Worm (Caenorhabditis elegans) whole organism, L1 larva: ENCODE data around the gene col-173.
A peak's percentile ranks its signal among the peaks of the same experiment; 100 is the strongest.

ENCODE experiments used
- C16A3.4 ChIP-seq: fragments of 150-350 bp; optimal IDR thresholded peaks from 2 replicates; lab custom pipeline; 2014; ENCODE audit warnings: missing biosample characterization, missing genetic modification characterization
- C34B4.2 ChIP-seq: sonication (generic microtip); optimal IDR thresholded peaks from 2 replicates; lab custom pipeline; 2017; ENCODE audit warnings: mild to moderate bottlenecking, missing genetic modification characterization, missing compliant biosample characterization
- Y116A8C.19 ChIP-seq: sonication (generic microtip); optimal IDR thresholded peaks from 2 replicates; lab custom pipeline; 2016; ENCODE audit warnings: missing compliant biosample characterization, missing genetic modification characterization, borderline replicate concordance
- aha-1 ChIP-seq: fragments of 150-350 bp; optimal IDR thresholded peaks from 2 replicates; lab custom pipeline; 2014; ENCODE audit warnings: missing biosample characterization, missing genetic modification characterization
- aly-2 ChIP-seq: fragments of 150-350 bp; optimal IDR thresholded peaks from 2 replicates; lab custom pipeline; 2014; ENCODE audit warnings: missing biosample characterization, missing genetic modification characterization
- ama-1 ChIP-seq: fragments of 150-350 bp; optimal IDR thresholded peaks from 2 replicates; lab custom pipeline; 2014
- blmp-1 ChIP-seq: fragments of 150-350 bp; optimal IDR thresholded peaks from 2 replicates; lab custom pipeline; 2014; ENCODE audit warnings: missing biosample characterization, missing genetic modification characterization
- ceh-63 ChIP-seq: fragments of 200-800 bp; sonication (Bioruptor generic); optimal IDR thresholded peaks from 2 replicates; lab custom pipeline; 2018; ENCODE audit warnings: mild to moderate bottlenecking, missing genetic modification characterization, missing compliant biosample characterization
- ceh-8 ChIP-seq: fragments of 200-800 bp; sonication (Bioruptor generic); optimal IDR thresholded peaks from 2 replicates; lab custom pipeline; 2018; ENCODE audit warnings: mild to moderate bottlenecking, missing genetic modification characterization, moderate library complexity, missing compliant biosample characterization
- ceh-82 ChIP-seq, 3 experiments: fragments of 150-350 bp in 1 of 3; sonication (generic microtip) in 2 of 3; optimal IDR thresholded peaks; 2 replicates each; lab custom pipeline; 2014 to 2017; ENCODE audit warnings: missing biosample characterization in 3 of 3, missing genetic modification characterization in 3 of 3
- ceh-90 ChIP-seq: sonication (generic microtip); optimal IDR thresholded peaks from 2 replicates; lab custom pipeline; 2016; ENCODE audit warnings: missing genetic modification characterization, missing compliant biosample characterization
- dpl-1 ChIP-seq, 3 experiments: fragments of 150-350 bp in 2 of 3; sonication (generic microtip) in 1 of 3; optimal IDR thresholded peaks; 2 replicates each; lab custom pipeline; 2014 to 2017; ENCODE audit warnings: missing biosample characterization in 3 of 3, missing genetic modification characterization in 3 of 3, missing genetic modification reagents in 3 of 3
- dsc-1 ChIP-seq: sonication (generic microtip); optimal IDR thresholded peaks from 2 replicates; lab custom pipeline; 2016; ENCODE audit warnings: mild to moderate bottlenecking, missing genetic modification characterization, missing compliant biosample characterization
- egl-27 ChIP-seq, 2 experiments: fragments of 150-350 bp in 1 of 2; sonication (generic microtip); optimal IDR thresholded peaks; 3 replicates each; lab custom pipeline; 2017 to 2018; ENCODE audit warnings: missing biosample characterization in 2 of 2, missing genetic modification characterization in 2 of 2, missing genetic modification reagents in 2 of 2
- ets-5 ChIP-seq: fragments of 200-800 bp; sonication (Bioruptor generic); IDR thresholded peaks from 2 replicates; pipeline ENCODE4 v1.3.6; 2022; ENCODE audit warnings: missing genetic modification characterization, missing compliant biosample characterization
- fkh-4 ChIP-seq: sonication (generic microtip); optimal IDR thresholded peaks from 2 replicates; lab custom pipeline; 2016; ENCODE audit warnings: missing compliant biosample characterization, missing genetic modification characterization, borderline replicate concordance
- fkh-8 ChIP-seq: sonication (generic microtip); optimal IDR thresholded peaks from 2 replicates; lab custom pipeline; 2016; ENCODE audit warnings: mild to moderate bottlenecking, missing genetic modification characterization, missing compliant biosample characterization
- fos-1 ChIP-seq: fragments of 150-350 bp; optimal IDR thresholded peaks from 2 replicates; lab custom pipeline; 2014; ENCODE audit warnings: missing biosample characterization, missing genetic modification characterization
- grh-1 ChIP-seq: fragments of 200-800 bp; sonication (Bioruptor generic); IDR thresholded peaks from 2 replicates; pipeline ENCODE4 v1.3.6; 2022; ENCODE audit warnings: missing genetic modification reagents, missing genetic modification characterization, missing compliant biosample characterization
- hlh-4 ChIP-seq: sonication (generic microtip); optimal IDR thresholded peaks from 2 replicates; lab custom pipeline; 2016; ENCODE audit warnings: mild to moderate bottlenecking, missing genetic modification characterization, missing compliant biosample characterization
- hpl-2 ChIP-seq: fragments of 150-350 bp; optimal IDR thresholded peaks from 2 replicates; lab custom pipeline; 2014; ENCODE audit warnings: missing biosample characterization, missing genetic modification reagents, missing genetic modification characterization
- jun-1 ChIP-seq: fragments of 150-350 bp; optimal IDR thresholded peaks from 2 replicates; lab custom pipeline; 2014; ENCODE audit warnings: missing biosample characterization, missing genetic modification reagents, missing genetic modification characterization
- lin-14 ChIP-seq: fragments of 200-800 bp; sonication (Bioruptor generic); optimal IDR thresholded peaks from 2 replicates; lab custom pipeline; 2018; ENCODE audit warnings: mild to moderate bottlenecking, missing genetic modification characterization, moderate library complexity, missing compliant biosample characterization
- lin-15B ChIP-seq: fragments of 150-350 bp; sonication (generic microtip); optimal IDR thresholded peaks from 3 replicates; lab custom pipeline; 2014; ENCODE audit warnings: missing biosample characterization, missing genetic modification characterization
- lin-35 ChIP-seq, 2 experiments: fragments of 150-350 bp; optimal IDR thresholded peaks; 2 replicates each; lab custom pipeline; 2014; ENCODE audit warnings: missing biosample characterization in 2 of 2, missing genetic modification characterization in 2 of 2, missing genetic modification reagents in 2 of 2
- lin-39 ChIP-seq: fragments of 150-350 bp; optimal IDR thresholded peaks from 2 replicates; lab custom pipeline; 2014; ENCODE audit warnings: missing biosample characterization, missing genetic modification reagents, missing genetic modification characterization
- lir-3 ChIP-seq: sonication (generic microtip); optimal IDR thresholded peaks from 2 replicates; lab custom pipeline; 2016; ENCODE audit warnings: mild to moderate bottlenecking, missing genetic modification characterization, moderate library complexity, missing compliant biosample characterization; ENCODE audit not compliant: poor library complexity
- lsy-2 ChIP-seq, 2 experiments: fragments of 150-350 bp; optimal IDR thresholded peaks; 2 replicates each; lab custom pipeline; 2014; ENCODE audit warnings: missing biosample characterization in 2 of 2, missing genetic modification characterization in 2 of 2
- mab-9 ChIP-seq: fragments of 200-800 bp; sonication (Bioruptor generic); IDR thresholded peaks from 2 replicates; pipeline ENCODE4 v1.3.6; 2022; ENCODE audit warnings: missing genetic modification reagents, missing genetic modification characterization, missing compliant biosample characterization
- mdl-1 ChIP-seq, 2 experiments: fragments of 150-350 bp; optimal IDR thresholded peaks; 2 replicates each; lab custom pipeline; 2014 to 2017; ENCODE audit warnings: missing biosample characterization in 2 of 2, missing genetic modification characterization in 2 of 2, inconsistent platforms in 1 of 2
- mef-2 ChIP-seq: fragments of 150-350 bp; optimal IDR thresholded peaks from 2 replicates; lab custom pipeline; 2014; ENCODE audit warnings: missing biosample characterization, missing genetic modification characterization
- nhr-11 ChIP-seq: fragments of 150-350 bp; optimal IDR thresholded peaks from 2 replicates; lab custom pipeline; 2014; ENCODE audit warnings: missing biosample characterization, missing genetic modification characterization
- nhr-12 ChIP-seq: sonication (generic microtip); optimal IDR thresholded peaks from 2 replicates; lab custom pipeline; 2017; ENCODE audit warnings: missing biosample characterization, missing genetic modification characterization
- nhr-19 ChIP-seq: fragments of 200-800 bp; sonication (Bioruptor generic); conservative IDR thresholded peaks from 2 replicates; pipeline ENCODE4 v1.3.6; 2022; ENCODE audit warnings: missing genetic modification characterization, missing compliant biosample characterization
- nhr-20 ChIP-seq: sonication (generic microtip); optimal IDR thresholded peaks from 2 replicates; lab custom pipeline; 2016; ENCODE audit warnings: mild to moderate bottlenecking, missing genetic modification characterization, missing compliant biosample characterization
- nhr-28 ChIP-seq: fragments of 150-350 bp; optimal IDR thresholded peaks from 2 replicates; lab custom pipeline; 2014; ENCODE audit warnings: missing biosample characterization, missing genetic modification characterization
- nhr-71 ChIP-seq: sonication (generic microtip); optimal IDR thresholded peaks from 2 replicates; lab custom pipeline; 2016; ENCODE audit warnings: mild to moderate bottlenecking, missing genetic modification characterization, moderate library complexity, missing compliant biosample characterization
- nhr-76 ChIP-seq: sonication (generic microtip); optimal IDR thresholded peaks from 2 replicates; lab custom pipeline; 2017; ENCODE audit warnings: missing biosample characterization, missing genetic modification characterization
- nhr-77 ChIP-seq: fragments of 150-350 bp; optimal IDR thresholded peaks from 2 replicates; lab custom pipeline; 2014; ENCODE audit warnings: missing biosample characterization, missing genetic modification characterization
- nhr-90 ChIP-seq: sonication (generic microtip); optimal IDR thresholded peaks from 2 replicates; lab custom pipeline; 2016; ENCODE audit warnings: mild to moderate bottlenecking, missing genetic modification characterization, missing compliant biosample characterization; ENCODE audit not compliant: poor library complexity
- pag-3 ChIP-seq: sonication (generic microtip); optimal IDR thresholded peaks from 2 replicates; lab custom pipeline; 2017; ENCODE audit warnings: missing genetic modification characterization, mild to moderate bottlenecking, missing compliant biosample characterization, antibody characterized with exemption, borderline replicate concordance; ENCODE audit not compliant: insufficient read depth
- rnt-1 ChIP-seq: sonication (generic microtip); optimal IDR thresholded peaks from 2 replicates; lab custom pipeline; 2016; ENCODE audit warnings: mild to moderate bottlenecking, missing genetic modification characterization, moderate library complexity, missing compliant biosample characterization
- skn-1 ChIP-seq: fragments of 150-350 bp; optimal IDR thresholded peaks from 2 replicates; lab custom pipeline; 2014; ENCODE audit warnings: missing biosample characterization, missing genetic modification characterization
- sox-4 ChIP-seq: sonication (generic microtip); optimal IDR thresholded peaks from 2 replicates; lab custom pipeline; 2016; ENCODE audit warnings: missing genetic modification characterization, missing compliant biosample characterization
- sptf-1 ChIP-seq: fragments of 150-350 bp; optimal IDR thresholded peaks from 2 replicates; lab custom pipeline; 2014; ENCODE audit warnings: missing biosample characterization, missing genetic modification characterization
- swsn-7 ChIP-seq: sonication (generic microtip); optimal IDR thresholded peaks from 2 replicates; lab custom pipeline; 2016; ENCODE audit warnings: missing genetic modification characterization, missing compliant biosample characterization
- tbx-2 ChIP-seq: sonication (generic microtip); optimal IDR thresholded peaks from 2 replicates; lab custom pipeline; 2016; ENCODE audit warnings: missing genetic modification characterization, missing compliant biosample characterization
- unc-130 ChIP-seq: fragments of 150-350 bp; optimal IDR thresholded peaks from 2 replicates; lab custom pipeline; 2017; ENCODE audit warnings: missing biosample characterization, missing genetic modification characterization, inconsistent platforms
- unc-30 ChIP-seq: sonication (generic microtip); optimal IDR thresholded peaks from 2 replicates; lab custom pipeline; 2017; ENCODE audit warnings: missing biosample characterization, missing genetic modification characterization
- unc-62 ChIP-seq: fragments of 150-350 bp; optimal IDR thresholded peaks from 2 replicates; lab custom pipeline; 2014; ENCODE audit warnings: missing biosample characterization, missing genetic modification reagents, missing genetic modification characterization
- unc-86 ChIP-seq: sonication (generic microtip); optimal IDR thresholded peaks from 2 replicates; lab custom pipeline; 2016; ENCODE audit warnings: missing genetic modification characterization, missing compliant biosample characterization
- xbp-1 ChIP-seq: sonication (generic microtip); optimal IDR thresholded peaks from 2 replicates; lab custom pipeline; 2016; ENCODE audit warnings: missing genetic modification characterization, missing compliant biosample characterization
- zip-4 ChIP-seq: fragments of 200-800 bp; sonication (Bioruptor generic); optimal IDR thresholded peaks from 2 replicates; lab custom pipeline; 2018; ENCODE audit warnings: mild to moderate bottlenecking, missing genetic modification characterization, moderate library complexity, missing compliant biosample characterization
- ztf-11 ChIP-seq, 2 experiments: sonication (generic microtip); optimal IDR thresholded peaks; 2 replicates each; lab custom pipeline; 2016 to 2017; ENCODE audit warnings: missing genetic modification characterization in 2 of 2, missing biosample characterization in 1 of 2, missing compliant biosample characterization in 1 of 2

col-173 gene

ce11 chrX:6825840-6826239 lies 51.5 kb downstream of the col-173 start, which contains the start of gene F41B4.1:
TSS of gene F41B4.1 (minus strand) at chrX:6825862.
- no peak for TF ChIP-seq unc-62 (GFP tag; lab: Kevin White, UChicago)
- TF ChIP-seq xbp-1 (tag; lab: Kevin White, UChicago), result no peak
- TF ChIP-seq mab-9 (GFP tag; lab: Robert Waterston, UW), result no peak
- no peak for TF ChIP-seq nhr-76
- peak; percentile 40 for TF ChIP-seq lin-39 (tag; lab: Kevin White, UChicago)
- no peak for TF ChIP-seq egl-27 (tag; optimal IDR thresholded peaks at IDR 0.05; lab: Kevin White, UChicago)
- no peak for TF ChIP-seq sptf-1
- no peak for TF ChIP-seq ceh-90
- no peak for TF ChIP-seq C34B4.2
- no peak for TF ChIP-seq ztf-11 (tag; optimal IDR thresholded peaks at IDR 0.05; lab: Kevin White, UChicago)
- TF ChIP-seq nhr-90, result no peak
- TF ChIP-seq rnt-1 (tag; lab: Kevin White, UChicago), result peak; percentile 74
- peak; percentile 89 for TF ChIP-seq lin-14 (GFP tag; lab: Kevin White, UChicago)
- TF ChIP-seq ceh-82 (tag; optimal IDR thresholded peaks at IDR 0.05; lab: Kevin White, UChicago), result no peak
- no peak for TF ChIP-seq aly-2 (tag; lab: Kevin White, UChicago)
- no peak for TF ChIP-seq skn-1 (tag; lab: Kevin White, UChicago)
- no peak for TF ChIP-seq sox-4
- TF ChIP-seq unc-86 (tag; lab: Kevin White, UChicago), result no peak
- TF ChIP-seq nhr-11 (tag; lab: Kevin White, UChicago), result no peak
- TF ChIP-seq nhr-19, result peak; percentile 59
- TF ChIP-seq zip-4 (GFP tag; lab: Kevin White, UChicago), result no peak
- no peak for TF ChIP-seq lin-35 (GFP tag; optimal IDR thresholded peaks at IDR 0.05; lab: Kevin White, UChicago)
- no peak for TF ChIP-seq aha-1
- no peak for TF ChIP-seq grh-1 (GFP tag; lab: Robert Waterston, UW)
- no peak for TF ChIP-seq dpl-1 (GFP tag; optimal IDR thresholded peaks at IDR 0.05; lab: Kevin White, UChicago)
- no peak for TF ChIP-seq lin-15B (tag; lab: Kevin White, UChicago)
- peak; percentile 87 for TF ChIP-seq dsc-1 (tag; lab: Kevin White, UChicago)
- no peak for TF ChIP-seq ama-1 (lab: Kevin White, UChicago)
- peak; percentile 94 for TF ChIP-seq pag-3 (tag; lab: Kevin White, UChicago)
- TF ChIP-seq ets-5 (GFP tag; lab: Robert Waterston, UW), result no peak
- TF ChIP-seq mdl-1 (tag; optimal IDR thresholded peaks at IDR 0.05; lab: Kevin White, UChicago), result peak in 1 of 2 experiments; percentile 37
- TF ChIP-seq ceh-63 (GFP tag; lab: Kevin White, UChicago), result no peak
- TF ChIP-seq Y116A8C.19 (tag; lab: Kevin White, UChicago), result no peak
- TF ChIP-seq C16A3.4 (tag; lab: Kevin White, UChicago), result no peak
- TF ChIP-seq nhr-28, result no peak
- TF ChIP-seq lir-3 (tag; lab: Kevin White, UChicago), result no peak
- no peak for TF ChIP-seq hlh-4 (tag; lab: Kevin White, UChicago)
- no peak for TF ChIP-seq jun-1
- no peak for TF ChIP-seq hpl-2 (GFP tag; lab: Kevin White, UChicago)
- peak; percentile 39 for TF ChIP-seq fkh-4 (tag; lab: Kevin White, UChicago)
- TF ChIP-seq nhr-77, result no peak
- peak; percentile 66 for TF ChIP-seq unc-130 (tag; lab: Kevin White, UChicago)
- peak; percentile 21 for TF ChIP-seq tbx-2
- TF ChIP-seq unc-30 (tag; lab: Kevin White, UChicago), result no peak
- no peak for TF ChIP-seq swsn-7 (tag; lab: Kevin White, UChicago)
- TF ChIP-seq mef-2 (tag; lab: Kevin White, UChicago), result peak; percentile 63
- TF ChIP-seq ceh-8 (GFP tag; lab: Kevin White, UChicago), result no peak
- peak; percentile 84 for TF ChIP-seq nhr-71 (tag; lab: Kevin White, UChicago)
- TF ChIP-seq nhr-12 (tag; lab: Kevin White, UChicago), result no peak
- TF ChIP-seq fkh-8 (tag; lab: Kevin White, UChicago), result no peak
- no peak for TF ChIP-seq fos-1
- peak; percentile 21 to 61 for TF ChIP-seq lsy-2 (tag; optimal IDR thresholded peaks at IDR 0.05; lab: Kevin White, UChicago)
- peak; percentile 35 for TF ChIP-seq nhr-20 (tag; lab: Kevin White, UChicago)
- no peak for TF ChIP-seq blmp-1 (tag; lab: Kevin White, UChicago)
